Fruit fly (Drosophila melanogaster) whole organism, adult: ENCODE results near the gene CG32712.

Experiments
- CG11617 ChIP-seq: fragments of 200-800 bp; sonication (Bioruptor generic); optimal IDR thresholded peaks from 2 replicates; lab custom pipeline; 2017; ENCODE audit warnings: mild to moderate bottlenecking, missing biosample characterization, missing genetic modification reagents, missing genetic modification characterization
- CG12768 ChIP-seq: fragments of 200-800 bp; sonication (Bioruptor generic); optimal IDR thresholded peaks from 2 replicates; lab custom pipeline; 2017; ENCODE audit warnings: missing biosample characterization, missing genetic modification characterization, mild to moderate bottlenecking, moderate library complexity, missing genetic modification reagents
- CG14711 ChIP-seq: fragments of 200-800 bp; sonication (Bioruptor generic); optimal IDR thresholded peaks from 2 replicates; lab custom pipeline; 2018; ENCODE audit warnings: missing biosample characterization, mild to moderate bottlenecking, missing genetic modification characterization, moderate library complexity
- CG1620 ChIP-seq: fragments of 200-800 bp; sonication (Bioruptor generic); optimal IDR thresholded peaks from 2 replicates; lab custom pipeline; 2016; ENCODE audit warnings: missing biosample characterization, missing genetic modification characterization
- CG33017 ChIP-seq: fragments of 200-800 bp; sonication (Bioruptor generic); optimal IDR thresholded peaks from 2 replicates; lab custom pipeline; 2018; ENCODE audit warnings: missing biosample characterization, mild to moderate bottlenecking, missing genetic modification characterization, moderate library complexity
- CG5204 ChIP-seq: fragments of 200-800 bp; sonication (Bioruptor generic); optimal IDR thresholded peaks from 2 replicates; lab custom pipeline; 2016; ENCODE audit warnings: missing biosample characterization, missing genetic modification characterization
- CG7045 ChIP-seq: fragments of 200-800 bp; sonication (Bioruptor generic); optimal IDR thresholded peaks from 2 replicates; lab custom pipeline; 2017; ENCODE audit warnings: missing biosample characterization, mild to moderate bottlenecking, missing genetic modification characterization
- CG7101 ChIP-seq: fragments of 200-800 bp; sonication (Bioruptor generic); optimal IDR thresholded peaks from 2 replicates; lab custom pipeline; 2018; ENCODE audit warnings: missing biosample characterization, mild to moderate bottlenecking, missing genetic modification characterization, moderate library complexity
- Clk ChIP-seq: fragments of 200-800 bp; sonication (Bioruptor generic); optimal IDR thresholded peaks from 2 replicates; lab custom pipeline; 2017; ENCODE audit warnings: missing biosample characterization, missing genetic modification characterization
- Crg-1 ChIP-seq: fragments of 200-800 bp; sonication (Bioruptor generic); optimal IDR thresholded peaks from 2 replicates; lab custom pipeline; 2016; ENCODE audit warnings: missing biosample characterization, missing genetic modification characterization
- Hr96 ChIP-seq: fragments of 200-800 bp; sonication (Bioruptor generic); optimal IDR thresholded peaks from 2 replicates; lab custom pipeline; 2016; ENCODE audit warnings: missing biosample characterization, missing genetic modification characterization
- Mnt ChIP-seq: fragments of 200-800 bp; sonication (Bioruptor generic); optimal IDR thresholded peaks from 2 replicates; lab custom pipeline; 2016; ENCODE audit warnings: missing biosample characterization, mild to moderate bottlenecking, missing genetic modification characterization
- bab1 ChIP-seq: fragments of 200-800 bp; sonication (Bioruptor generic); optimal IDR thresholded peaks from 3 replicates; lab custom pipeline; 2019; ENCODE audit warnings: missing biosample characterization, mild to moderate bottlenecking, missing genetic modification characterization, moderate library complexity
- cic ChIP-seq: fragments of 200-800 bp; sonication (Bioruptor generic); optimal IDR thresholded peaks from 2 replicates; lab custom pipeline; 2017; ENCODE audit warnings: missing biosample characterization, mild to moderate bottlenecking, missing genetic modification characterization, moderate library complexity
- cnc ChIP-seq, 2 experiments: fragments of >200 bp; optimal IDR thresholded peaks; 2 replicates each; lab custom pipeline; 2017
- kay ChIP-seq: fragments of 200-800 bp; sonication (Bioruptor generic); peaks from one replicate; lab custom pipeline; 2016; ENCODE audit warnings: missing biosample characterization, missing genetic modification characterization, borderline replicate concordance
- ovo ChIP-seq: fragments of 200-800 bp; sonication (Bioruptor generic); optimal IDR thresholded peaks from 2 replicates; lab custom pipeline; 2016; ENCODE audit warnings: missing biosample characterization, missing genetic modification characterization
- pad ChIP-seq: fragments of 200-800 bp; sonication (Bioruptor generic); optimal IDR thresholded peaks from 3 replicates; lab custom pipeline; 2017; ENCODE audit warnings: missing biosample characterization, missing genetic modification characterization, mild to moderate bottlenecking, moderate library complexity, missing genetic modification reagents
- tj ChIP-seq: fragments of 200-800 bp; sonication (Bioruptor generic); optimal IDR thresholded peaks from 3 replicates; lab custom pipeline; 2017; ENCODE audit warnings: missing biosample characterization, mild to moderate bottlenecking, missing genetic modification characterization, moderate library complexity
- toe ChIP-seq: fragments of 200-800 bp; sonication (Bioruptor generic); optimal IDR thresholded peaks from 2 replicates; lab custom pipeline; 2016; ENCODE audit warnings: missing biosample characterization, missing genetic modification characterization

CG32712 gene

DNA sequence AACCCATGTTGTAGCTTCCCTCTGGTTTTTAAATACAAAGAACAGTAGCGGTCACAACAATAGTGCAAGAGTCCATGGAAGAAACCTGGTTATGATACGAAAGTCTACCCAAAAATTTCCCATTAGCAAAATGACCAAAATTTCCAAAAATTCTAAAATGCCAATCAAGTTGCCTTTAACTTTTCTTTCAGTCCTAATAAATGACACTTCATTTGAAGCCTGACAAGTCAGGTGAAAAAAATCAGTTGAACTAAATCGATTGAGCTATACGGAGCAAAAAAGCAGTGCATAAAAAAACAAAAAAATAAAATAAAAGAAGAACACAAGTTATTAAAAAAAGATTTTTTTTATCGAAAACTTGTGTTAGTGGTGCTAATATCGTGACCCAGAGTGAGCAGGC is 18.0 kb downstream of the CG32712 start:
- TF ChIP-seq Crg-1 (GFP tag; lab: Kevin White, UChicago), result no peak
- TF ChIP-seq ovo (GFP tag; lab: Kevin White, UChicago), result no peak
- TF ChIP-seq cic, result no peak
- TF ChIP-seq CG1620 (GFP tag; lab: Kevin White, UChicago), result no peak
- TF ChIP-seq CG7045 (GFP tag; lab: Kevin White, UChicago), result no peak
- TF ChIP-seq kay, result no peak
- TF ChIP-seq cnc (optimal IDR thresholded peaks at IDR 0.05; lab: Kevin White, UChicago), result no peak
- TF ChIP-seq CG12768 (GFP tag; lab: Kevin White, UChicago), result no peak
- TF ChIP-seq bab1 (GFP tag; lab: Kevin White, UChicago), result no peak
- no peak for TF ChIP-seq CG7101
- no peak for TF ChIP-seq tj (GFP tag; lab: Kevin White, UChicago)
- TF ChIP-seq Hr96 (GFP tag; lab: Kevin White, UChicago), result no peak
- no peak for TF ChIP-seq CG14711 (tag; lab: Kevin White, UChicago)

DNA sequence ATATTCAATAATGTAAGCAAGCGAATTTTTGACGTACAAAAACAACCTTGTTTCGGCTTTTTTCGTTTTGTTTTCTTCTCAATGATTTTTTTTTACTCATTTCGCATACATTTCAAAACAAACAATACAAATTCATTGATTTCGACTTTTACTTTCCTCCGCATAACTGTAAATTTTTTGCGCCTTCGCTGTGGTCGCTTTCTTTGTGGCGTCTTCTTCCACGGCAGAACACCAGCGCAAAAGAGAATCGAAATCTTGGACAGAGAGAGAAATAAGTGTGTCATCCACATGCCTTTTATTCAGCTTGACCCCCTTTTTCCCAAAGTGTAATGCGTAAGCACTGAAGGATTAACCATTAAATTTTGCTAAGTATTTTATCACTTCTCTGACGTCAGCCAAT is 19.3 kb downstream of the CG32712 start:
- TF ChIP-seq bab1 (GFP tag; lab: Kevin White, UChicago) (peak; percentile 45), Hr96 (GFP tag; lab: Kevin White, UChicago) (no peak)

DNA sequence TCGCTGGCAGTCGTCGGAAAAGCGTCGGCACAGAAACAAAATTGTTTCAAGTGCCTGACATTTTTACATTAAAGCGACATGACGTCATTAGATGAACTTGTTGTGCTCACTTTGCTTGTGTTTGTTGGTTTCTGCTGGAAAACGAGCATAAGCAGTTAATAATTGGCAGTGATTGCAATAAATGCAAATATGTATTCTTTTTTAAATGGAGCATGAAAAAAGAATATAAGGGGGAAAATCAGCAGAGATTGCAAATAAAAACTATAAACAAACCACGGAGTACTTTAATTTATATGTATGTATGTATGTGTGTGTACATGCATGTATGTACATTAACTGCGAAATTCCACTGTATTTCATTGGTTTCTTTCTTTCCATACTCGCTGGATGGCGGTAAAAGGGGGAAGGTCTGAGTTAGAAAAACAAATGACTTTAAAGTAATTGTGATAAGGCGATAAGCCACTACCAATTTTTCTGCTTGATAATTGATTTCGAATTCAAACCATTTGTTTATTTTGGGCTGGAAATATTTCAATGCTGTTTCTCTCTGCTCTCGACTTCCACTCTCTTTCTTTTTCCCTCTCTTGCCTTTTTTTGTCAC is 20.0 kb downstream of the CG32712 start:
- TF ChIP-seq CG1620 (GFP tag; lab: Kevin White, UChicago) (no peak), tj (GFP tag; lab: Kevin White, UChicago) (peak; percentile 93), bab1 (GFP tag; lab: Kevin White, UChicago) (peak; percentile 13), kay (peak; percentile 34)

DNA sequence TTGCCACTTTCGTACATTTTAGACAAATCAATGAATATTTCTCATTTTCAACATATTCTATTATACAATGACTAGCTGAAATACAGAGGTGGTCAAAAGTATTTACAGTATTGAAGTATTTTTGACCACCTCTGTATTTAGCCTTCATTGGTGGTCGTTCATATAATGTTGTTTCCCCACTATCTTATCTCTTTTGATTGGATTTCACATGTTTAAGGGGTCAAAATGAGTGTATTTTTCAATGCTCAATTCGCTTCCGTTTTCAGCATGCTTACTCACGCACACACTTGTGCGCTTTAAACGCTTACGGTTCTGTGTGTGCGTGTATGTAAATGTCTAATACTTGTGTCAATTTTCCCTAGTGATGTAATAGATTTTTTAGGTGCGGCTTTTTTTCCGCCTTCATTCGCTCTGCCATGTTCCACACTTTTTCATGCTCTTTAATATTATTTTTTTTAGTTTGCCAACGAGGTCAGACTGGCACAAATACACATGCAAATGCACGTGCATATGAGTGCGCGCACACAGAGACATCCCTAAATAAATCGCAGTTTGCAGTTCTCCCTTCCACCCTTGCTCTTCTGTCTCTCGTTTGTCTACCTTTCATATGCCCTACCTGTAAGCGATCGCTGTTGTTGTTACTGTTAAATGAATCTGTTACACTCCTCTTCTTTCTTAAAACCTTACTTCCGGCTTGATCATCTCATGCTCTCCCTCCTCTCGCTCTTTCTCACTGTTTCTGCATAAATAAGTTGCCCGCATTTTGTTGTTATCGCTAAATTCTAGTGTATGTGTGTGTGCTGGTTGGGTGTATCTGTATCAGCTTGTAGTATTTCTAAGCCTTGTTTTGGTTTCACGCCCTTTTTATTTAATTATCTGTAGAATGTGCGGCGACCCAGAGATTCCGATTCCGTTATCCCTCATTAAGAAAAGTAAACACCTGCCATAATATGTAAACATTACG is 21.1 kb downstream of the CG32712 start:
- no peak for TF ChIP-seq CG7045 (GFP tag; lab: Kevin White, UChicago)
- TF ChIP-seq toe (GFP tag; lab: Kevin White, UChicago), result no peak
- no peak for TF ChIP-seq cnc (optimal IDR thresholded peaks at IDR 0.05; lab: Kevin White, UChicago)
- no peak for TF ChIP-seq Crg-1 (GFP tag; lab: Kevin White, UChicago)
- TF ChIP-seq CG7101, result peak; percentile 15
- TF ChIP-seq CG5204 (GFP tag; lab: Kevin White, UChicago), result no peak
- TF ChIP-seq kay, result peak; percentile 98
- peak; percentile 40 for TF ChIP-seq pad (GFP tag; lab: Kevin White, UChicago)
- TF ChIP-seq cic, result peak; percentile 74
- peak; percentile 48 for TF ChIP-seq ovo (GFP tag; lab: Kevin White, UChicago)
- peak; percentile 64 for TF ChIP-seq Mnt
- TF ChIP-seq CG33017 (tag; lab: Kevin White, UChicago), result peak; percentile 7
- TF ChIP-seq bab1 (GFP tag; lab: Kevin White, UChicago), result peak; percentile 57
- no peak for TF ChIP-seq CG11617 (GFP tag; lab: Kevin White, UChicago)
- peak; percentile 41 for TF ChIP-seq CG1620 (GFP tag; lab: Kevin White, UChicago)
- peak; percentile 79 for TF ChIP-seq tj (GFP tag; lab: Kevin White, UChicago)
- TF ChIP-seq Clk, result no peak
- no peak for TF ChIP-seq Hr96 (GFP tag; lab: Kevin White, UChicago)
- peak; percentile 6 for TF ChIP-seq CG12768 (GFP tag; lab: Kevin White, UChicago)
- TF ChIP-seq CG14711 (tag; lab: Kevin White, UChicago), result no peak

DNA sequence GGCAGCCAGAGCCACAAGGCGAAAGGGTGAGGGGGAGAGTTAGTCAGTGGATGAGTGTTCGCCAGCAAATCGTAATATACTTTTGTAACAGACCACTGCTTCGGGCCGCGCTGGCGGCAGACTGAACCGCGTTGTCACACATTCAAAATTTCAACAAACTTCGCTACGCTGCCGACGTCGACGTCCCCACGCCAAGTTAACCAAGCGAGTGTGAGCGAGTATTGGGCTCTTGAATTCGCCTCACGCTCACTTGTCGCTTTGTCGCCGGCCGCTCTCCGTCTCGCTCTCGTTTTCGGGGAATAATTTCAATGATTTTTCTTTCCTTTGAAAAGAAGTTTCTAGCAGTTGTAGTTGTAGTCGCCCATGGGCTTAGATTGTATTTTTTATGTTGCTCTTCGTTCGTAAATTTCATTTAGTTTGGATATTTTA is 22.1 kb downstream of the CG32712 start, which contains the start of gene lawc:
Gene lawc, minus strand, starts transcription at position 127 of the 429 bp plus-strand sequence.
- TF ChIP-seq kay (peak; percentile 98), CG5204 (GFP tag; lab: Kevin White, UChicago) (no peak), CG7101 (peak; percentile 76), ovo (GFP tag; lab: Kevin White, UChicago) (peak; percentile 62), CG33017 (tag; lab: Kevin White, UChicago) (peak; percentile 75), bab1 (GFP tag; lab: Kevin White, UChicago) (peak; percentile 98), CG14711 (tag; lab: Kevin White, UChicago) (peak; percentile 54), Mnt (peak; percentile 71), CG11617 (GFP tag; lab: Kevin White, UChicago) (peak; percentile 74), CG1620 (GFP tag; lab: Kevin White, UChicago) (peak; percentile 56), Clk (peak; percentile 79), CG12768 (GFP tag; lab: Kevin White, UChicago) (peak; percentile 63), cic (peak; percentile 88), CG7045 (GFP tag; lab: Kevin White, UChicago) (peak; percentile 15), Crg-1 (GFP tag; lab: Kevin White, UChicago) (no peak), tj (GFP tag; lab: Kevin White, UChicago) (peak; percentile 78), Hr96 (GFP tag; lab: Kevin White, UChicago) (peak; percentile 76), toe (GFP tag; lab: Kevin White, UChicago) (peak; percentile 36), cnc (optimal IDR thresholded peaks at IDR 0.05; lab: Kevin White, UChicago) (no peak), pad (GFP tag; lab: Kevin White, UChicago) (peak; percentile 66)
